Worm (Caenorhabditis elegans) whole organism, mixed stage, embryonic: ENCODE data around the gene kreg-1.

Source experiments
- lsy-2 ChIP-seq: fragments of 150-350 bp; optimal IDR thresholded peaks from 2 replicates; lab custom pipeline; 2014; ENCODE audit warnings: missing biosample characterization, missing genetic modification characterization
- mep-1 ChIP-seq: fragments of 150-350 bp; optimal IDR thresholded peaks from 2 replicates; lab custom pipeline; 2017; ENCODE audit warnings: missing biosample characterization, missing genetic modification reagents, missing genetic modification characterization, inconsistent platforms
- pha-4 ChIP-seq: fragments of 150-350 bp; optimal IDR thresholded peaks from 2 replicates; lab custom pipeline; 2018; ENCODE audit warnings: missing biosample characterization, missing genetic modification reagents, missing genetic modification characterization
- unc-62 ChIP-seq: fragments of 150-350 bp; optimal IDR thresholded peaks from 2 replicates; lab custom pipeline; 2014; ENCODE audit warnings: missing biosample characterization, missing genetic modification reagents, missing genetic modification characterization

- TF ChIP-seq unc-62 (GFP tag; lab: Kevin White, UChicago) (no peak), pha-4 (tag; lab: Kevin White, UChicago) (no peak), lsy-2 (tag; lab: Kevin White, UChicago) (no peak), mep-1 (tag; lab: Kevin White, UChicago) (no peak)
Observed at ce11 chrX:8713754-8714295, 4.3 kb downstream of the kreg-1 start, which contains the start of gene F53A9.6.
